Fruit fly (Drosophila melanogaster): ENCODE data around the gene CG43117.

DNA sequence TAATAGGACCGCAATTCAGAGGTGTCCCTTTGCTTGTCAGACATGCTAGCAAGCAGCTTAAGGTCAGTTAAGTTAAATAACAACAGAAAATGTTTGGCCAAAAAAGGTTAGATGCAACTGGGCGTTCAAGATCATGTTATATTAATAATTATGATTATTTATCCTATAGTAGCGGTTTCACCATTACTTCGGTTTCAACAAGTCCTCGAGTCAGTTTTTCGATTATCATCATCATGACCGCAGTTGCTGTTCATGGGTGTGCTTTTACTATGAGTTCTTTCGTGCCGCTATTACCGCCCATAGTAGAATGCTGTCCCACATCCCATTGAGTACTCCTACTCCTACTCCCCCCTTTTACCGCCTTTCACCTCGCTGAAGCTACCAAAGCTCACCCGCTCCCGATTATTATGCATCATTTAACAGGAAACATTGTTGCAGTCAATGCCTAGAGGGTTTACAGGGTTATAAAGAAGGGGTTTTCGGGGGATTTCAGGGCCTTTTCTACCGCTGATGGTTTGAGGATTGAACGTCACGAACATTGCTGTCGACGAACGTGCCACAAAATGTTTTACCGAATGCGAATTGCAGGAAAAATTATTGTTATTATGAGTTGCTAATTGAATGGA, 30.8 kb downstream of the CG43117 start:
- no peak for TF ChIP-seq EcR (GFP tag; optimal IDR thresholded peaks at IDR 0.05)
- no peak for TF ChIP-seq CG8478 (optimal IDR thresholded peaks at IDR 0.05)

All from whole organism.